Fruit fly (Drosophila melanogaster): Measurements from ENCODE around the gene AhcyL2.

The AhcyL2 gene

DNA sequence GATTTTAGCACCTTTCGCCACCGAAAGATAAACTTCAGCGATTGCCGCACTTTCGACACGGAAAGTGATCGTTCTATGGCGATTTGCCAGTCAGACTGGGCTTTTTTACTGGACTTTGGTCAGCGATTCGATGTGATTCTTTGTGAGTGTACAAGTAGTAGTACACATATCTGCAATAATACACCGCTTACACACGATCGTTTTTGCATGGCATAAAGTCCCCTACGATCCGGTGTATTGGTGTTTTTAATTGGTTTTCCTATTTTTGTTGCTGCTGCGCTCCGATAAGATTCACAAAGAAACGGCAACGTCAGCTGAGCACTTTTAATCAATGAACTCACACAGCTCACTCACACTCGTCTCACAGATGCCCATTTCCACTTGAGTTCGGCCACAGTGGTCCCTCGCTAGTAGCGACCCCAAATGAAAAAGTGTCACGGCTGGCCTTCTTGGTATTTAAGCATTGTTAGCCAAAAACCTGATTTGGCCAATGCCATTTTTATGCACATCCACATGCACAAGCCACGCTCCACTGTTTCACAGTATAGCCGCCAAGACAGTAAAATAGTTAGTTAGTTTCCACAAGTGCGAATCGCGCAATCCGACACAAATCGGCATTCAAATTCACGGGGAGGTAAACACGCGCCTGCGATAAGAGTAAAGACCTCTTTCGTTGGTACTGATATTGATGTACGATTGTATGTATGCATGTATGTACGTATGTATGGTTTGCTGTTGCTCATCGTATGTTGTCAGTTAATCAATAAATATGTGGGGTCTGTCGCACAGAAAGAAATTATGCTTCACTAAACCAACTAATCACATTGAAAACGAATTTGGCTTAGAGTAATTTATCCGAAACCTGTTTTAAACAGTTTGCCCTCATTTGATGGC, 4.5 kb upstream of the AhcyL2 start (continued):
- TF ChIP-seq CG9727 (GFP tag; optimal IDR thresholded peaks at IDR 0.05) (peak; percentile 86), NFAT (GFP tag; IDR thresholded peaks at IDR 0.05) (peak; percentile 99), CG6813 (GFP tag; optimal IDR thresholded peaks at IDR 0.05) (peak; percentile 89), CG1603 (tag; optimal IDR thresholded peaks at IDR 0.05) (peak; percentile 91), CG11085 (GFP tag; IDR thresholded peaks at IDR 0.05) (peak; percentile 95), Ets97D (GFP tag; optimal IDR thresholded peaks at IDR 0.05) (peak; percentile 84), en (GFP tag; optimal IDR thresholded peaks at IDR 0.05) (peak; percentile 81), CG7271 (tag; optimal IDR thresholded peaks at IDR 0.05) (no peak), CrebB (tag; optimal IDR thresholded peaks at IDR 0.05) (peak; percentile 93), ken (GFP tag; IDR thresholded peaks at IDR 0.05) (peak; percentile 95), Scr (GFP tag; IDR thresholded peaks at IDR 0.05; ENCODE audit: partially characterized antibody) (no peak), ab (GFP tag; optimal IDR thresholded peaks at IDR 0.05) (peak; percentile 91), slou (GFP tag; optimal IDR thresholded peaks at IDR 0.05) (peak; percentile 51), Aef1 (GFP tag; IDR thresholded peaks at IDR 0.05) (peak; percentile 97), CG13296 (GFP tag; optimal IDR thresholded peaks at IDR 0.05) (peak; percentile 95), CG17385 (GFP tag; optimal IDR thresholded peaks at IDR 0.05) (peak; percentile 89), CG17359 (tag; optimal IDR thresholded peaks at IDR 0.05) (peak; percentile 83), chif (GFP tag; optimal IDR thresholded peaks at IDR 0.05) (peak; percentile 83 to 87), slbo (GFP tag; IDR thresholded peaks at IDR 0.05) (peak; percentile 99), zf30C (GFP tag; optimal IDR thresholded peaks at IDR 0.05) (peak; percentile 68), C15 (GFP tag; IDR thresholded peaks at IDR 0.05) (peak; percentile 90), Dad (GFP tag; optimal IDR thresholded peaks at IDR 0.05) (peak; percentile 91), sens-2 (GFP tag; IDR thresholded peaks at IDR 0.05) (peak; percentile 93), YL-1 (GFP tag; optimal IDR thresholded peaks at IDR 0.05) (peak; percentile 52), chm (GFP tag; IDR thresholded peaks at IDR 0.05) (peak; percentile 84; the same call in 1 of the 2 replicates), CG4328 (GFP tag; optimal IDR thresholded peaks at IDR 0.05) (peak; percentile 85), toy (GFP tag; IDR thresholded peaks at IDR 0.05) (peak; percentile 94), unpg (GFP tag; optimal IDR thresholded peaks at IDR 0.05) (peak; percentile 91), z (GFP tag; IDR thresholded peaks at IDR 0.05) (peak; percentile 88), emc (GFP tag; optimal IDR thresholded peaks at IDR 0.05) (peak; percentile 89), CG1832 (GFP tag; optimal IDR thresholded peaks at IDR 0.05) (no peak), dm (GFP tag; optimal IDR thresholded peaks at IDR 0.05) (peak; percentile 81), CG17568 (GFP tag; optimal IDR thresholded peaks at IDR 0.05) (peak; percentile 86), Gsc (GFP tag; IDR thresholded peaks at IDR 0.05) (no peak), HLH4C (GFP tag; IDR thresholded peaks at IDR 0.05; ENCODE audit: partially characterized antibody) (no peak), CG11695 (GFP tag; IDR thresholded peaks at IDR 0.05) (peak; percentile 94), HmgD (GFP tag; optimal IDR thresholded peaks at IDR 0.05) (peak; percentile 88), ci (GFP tag; IDR thresholded peaks at IDR 0.05) (peak; percentile 96), jumu (GFP tag; optimal IDR thresholded peaks at IDR 0.05) (peak; percentile 94), schlank (tag; optimal IDR thresholded peaks at IDR 0.05) (peak; percentile 97), pan (optimal IDR thresholded peaks at IDR 0.05) (no peak), pan (GFP tag; optimal IDR thresholded peaks at IDR 0.05 in 1 of 2, IDR thresholded peaks at IDR 0.05 in 1 of 2) (peak in 1 of 2 experiments; percentile 96), CG9609 (GFP tag; optimal IDR thresholded peaks at IDR 0.05) (peak; percentile 92), gsb-n (tag; optimal IDR thresholded peaks at IDR 0.05) (peak; percentile 27), Xbp1 (GFP tag; optimal IDR thresholded peaks at IDR 0.05) (peak; percentile 93), Bteb2 (GFP tag; optimal IDR thresholded peaks at IDR 0.05) (peak; percentile 95), fu2 (GFP tag; optimal IDR thresholded peaks at IDR 0.05) (peak; percentile 95), CG9876 (GFP tag; optimal IDR thresholded peaks at IDR 0.05) (peak; percentile 93), seq (GFP tag; IDR thresholded peaks at IDR 0.05) (peak; percentile 96), Ptx1 (GFP tag; IDR thresholded peaks at IDR 0.05) (peak; percentile 94)

Data from whole organism, embryonic.